Fruit fly (Drosophila melanogaster) S2 (cell line): ENCODE results near the gene CG11951.

Experiments used
- CG8478 ChIP-seq: fragments of >200 bp; optimal IDR thresholded peaks from 2 replicates; lab custom pipeline; 2018
- CTCF ChIP-seq, 2 experiments: fragments of >200 bp; optimal IDR thresholded peaks; 2 replicates each; lab custom pipeline; 2018

- TF ChIP-seq CTCF (optimal IDR thresholded peaks at IDR 0.05; lab: Kevin White, UChicago): no peak
- no peak for TF ChIP-seq CG8478
Observed at dm6 chr3R:29279557-29280203, 41.2 kb upstream of the CG11951 start.
